Fruit fly (Drosophila melanogaster): ENCODE data around the gene Ndc1.
A peak's percentile ranks its signal among the peaks of the same experiment; 100 is the strongest.

Ndc1 gene

DNA sequence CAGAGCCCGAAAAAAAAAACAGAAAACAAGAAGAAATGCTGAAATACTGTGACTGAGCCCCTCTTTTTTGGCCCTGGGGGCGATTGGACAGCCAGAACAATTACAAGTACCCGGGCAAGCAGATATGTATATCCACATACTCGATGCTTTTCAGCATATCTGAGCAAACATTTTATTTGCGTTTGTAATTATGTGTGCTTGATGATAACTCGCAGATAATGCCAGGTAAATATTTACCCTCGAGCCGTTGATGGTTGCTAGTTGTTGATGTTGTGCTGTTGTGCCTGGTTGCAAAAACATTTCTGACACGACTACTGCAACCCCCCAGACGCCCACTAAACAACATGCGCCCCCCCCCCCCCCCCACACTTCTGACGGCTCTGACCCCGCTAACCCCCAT lies 4.8 kb upstream of the Ndc1 start (continued):
- TF ChIP-seq ssp (GFP tag; IDR thresholded peaks at IDR 0.05), result no peak
- TF ChIP-seq en (GFP tag; optimal IDR thresholded peaks at IDR 0.05), result no peak
- TF ChIP-seq pfk (GFP tag; optimal IDR thresholded peaks at IDR 0.05), result no peak
- TF ChIP-seq cato (GFP tag; optimal IDR thresholded peaks at IDR 0.05; ENCODE audit: borderline replicate concordance), result no peak
- TF ChIP-seq vvl (GFP tag; IDR thresholded peaks at IDR 0.05), result no peak
- peak; percentile 63 for TF ChIP-seq Vsx1 (GFP tag; optimal IDR thresholded peaks at IDR 0.05)
- no peak for TF ChIP-seq CG3995 (GFP tag; optimal IDR thresholded peaks at IDR 0.05)
- TF ChIP-seq onecut (GFP tag; IDR thresholded peaks at IDR 0.05), result peak; percentile 42
- no peak for TF ChIP-seq usp (GFP tag; optimal IDR thresholded peaks at IDR 0.05)
- no peak for TF ChIP-seq Sry-β (GFP tag; optimal IDR thresholded peaks at IDR 0.05)
- no peak for TF ChIP-seq CG18476 (GFP tag; optimal IDR thresholded peaks at IDR 0.05)
- no peak for TF ChIP-seq ab (GFP tag; optimal IDR thresholded peaks at IDR 0.05)
- no peak for TF ChIP-seq CG4404 (GFP tag; IDR thresholded peaks at IDR 0.05)
- no peak for TF ChIP-seq tgo (GFP tag; IDR thresholded peaks at IDR 0.05)
- TF ChIP-seq CG13624 (GFP tag; optimal IDR thresholded peaks at IDR 0.05), result no peak
- TF ChIP-seq seq (GFP tag; IDR thresholded peaks at IDR 0.05), result peak; percentile 66
- peak; percentile 10 for TF ChIP-seq Sox102F (GFP tag; optimal IDR thresholded peaks at IDR 0.05)
- TF ChIP-seq CG33213 (GFP tag; optimal IDR thresholded peaks at IDR 0.05), result no peak
- no peak for TF ChIP-seq hth (optimal IDR thresholded peaks at IDR 0.05)
- peak; percentile 55 for TF ChIP-seq unpg (GFP tag; optimal IDR thresholded peaks at IDR 0.05)
- TF ChIP-seq CG12942 (GFP tag; optimal IDR thresholded peaks at IDR 0.05), result no peak
- no peak for TF ChIP-seq Dek (tag; optimal IDR thresholded peaks at IDR 0.05)
- no peak for TF ChIP-seq CG3847 (GFP tag; IDR thresholded peaks at IDR 0.05)
- no peak for TF ChIP-seq CG9609 (GFP tag; optimal IDR thresholded peaks at IDR 0.05)
- TF ChIP-seq knrl (GFP tag; IDR thresholded peaks at IDR 0.05; ENCODE audit: partially characterized antibody), result no peak
- peak; percentile 61 for TF ChIP-seq CG17385 (GFP tag; optimal IDR thresholded peaks at IDR 0.05)
- no peak for TF ChIP-seq Hand (GFP tag; optimal IDR thresholded peaks at IDR 0.05)
- no peak for TF ChIP-seq bowl (GFP tag; IDR thresholded peaks at IDR 0.05)
- TF ChIP-seq CG16813 (GFP tag; IDR thresholded peaks at IDR 0.05; ENCODE audit: partially characterized antibody), result no peak
- TF ChIP-seq CG1832 (GFP tag; optimal IDR thresholded peaks at IDR 0.05), result no peak
- no peak for TF ChIP-seq CG10321 (GFP tag; IDR thresholded peaks at IDR 0.05)
- TF ChIP-seq D (optimal IDR thresholded peaks at IDR 0.05), result no peak
- TF ChIP-seq D (GFP tag; optimal IDR thresholded peaks at IDR 0.05), result no peak
- peak; percentile 52 for TF ChIP-seq dmrt99B (tag; optimal IDR thresholded peaks at IDR 0.05)
- TF ChIP-seq br (optimal IDR thresholded peaks at IDR 0.05), result no peak
- peak; percentile 66 for TF ChIP-seq CG15514 (GFP tag; optimal IDR thresholded peaks at IDR 0.05)
- peak; percentile 41 for TF ChIP-seq Xrp1 (GFP tag; IDR thresholded peaks at IDR 0.05)
- no peak for TF ChIP-seq Abd-B (GFP tag; optimal IDR thresholded peaks at IDR 0.05)
- no peak for TF ChIP-seq ewg (GFP tag; optimal IDR thresholded peaks at IDR 0.05)
- TF ChIP-seq sd (tag; optimal IDR thresholded peaks at IDR 0.05), result peak; percentile 23
- TF ChIP-seq az2 (GFP tag; optimal IDR thresholded peaks at IDR 0.05), result no peak
- TF ChIP-seq pnt (GFP tag; optimal IDR thresholded peaks at IDR 0.05), result no peak
- no peak for TF ChIP-seq CG14860 (GFP tag; IDR thresholded peaks at IDR 0.05; ENCODE audit: partially characterized antibody)
- no peak for TF ChIP-seq CG2116 (GFP tag; optimal IDR thresholded peaks at IDR 0.05)
- TF ChIP-seq Dip2 (GFP tag; IDR thresholded peaks at IDR 0.05), result no peak
- TF ChIP-seq CG11723 (GFP tag; optimal IDR thresholded peaks at IDR 0.05), result peak; percentile 46
- no peak for TF ChIP-seq ken (GFP tag; IDR thresholded peaks at IDR 0.05)
- no peak for TF ChIP-seq CG1647 (GFP tag; optimal IDR thresholded peaks at IDR 0.05)
- no peak for TF ChIP-seq Camta (GFP tag; optimal IDR thresholded peaks at IDR 0.05)
- no peak for TF ChIP-seq CHES-1-like (GFP tag; optimal IDR thresholded peaks at IDR 0.05)
- peak; percentile 88 for TF ChIP-seq CG13296 (GFP tag; optimal IDR thresholded peaks at IDR 0.05)
- TF ChIP-seq HLH3B (GFP tag; IDR thresholded peaks at IDR 0.05), result peak; percentile 24; the same call in 1 of the 2 replicates
- TF ChIP-seq CG11504 (tag; optimal IDR thresholded peaks at IDR 0.05), result peak; percentile 25
